Fruit fly (Drosophila melanogaster) whole organism, embryonic: ENCODE results near the gene CG31358.

Experiments used
- Abd-B ChIP-seq: fragments of 200-800 bp; sonication (Bioruptor generic); optimal IDR thresholded peaks from 2 replicates; lab custom pipeline; 2018; ENCODE audit warnings: missing biosample characterization, mild to moderate bottlenecking, missing genetic modification characterization, moderate library complexity
- Atf-2 ChIP-seq: fragments of 200-800 bp; sonication (Bioruptor generic); optimal IDR thresholded peaks from 2 replicates; lab custom pipeline; 2016; ENCODE audit warnings: missing biosample characterization, missing genetic modification characterization
- Atf6 ChIP-seq: fragments of 200-800 bp; sonication (Bioruptor generic); IDR thresholded peaks from 2 replicates; pipeline ENCODE4 v1.3.6; 2022; ENCODE audit warnings: missing biosample characterization, missing genetic modification characterization
- BtbVII ChIP-seq: fragments of 200-800 bp; sonication (Bioruptor generic); optimal IDR thresholded peaks from 3 replicates; lab custom pipeline; 2017; ENCODE audit warnings: missing biosample characterization, mild to moderate bottlenecking, missing genetic modification characterization
- C15 ChIP-seq: fragments of 200-800 bp; sonication (Bioruptor generic); IDR thresholded peaks from 3 replicates; pipeline ENCODE4 v1.3.6; 2022; ENCODE audit warnings: missing biosample characterization, missing genetic modification characterization
- CG10209 ChIP-seq: fragments of 200-800 bp; sonication (Bioruptor generic); optimal IDR thresholded peaks from 3 replicates; lab custom pipeline; 2017; ENCODE audit warnings: missing biosample characterization, mild to moderate bottlenecking, missing genetic modification characterization, missing genetic modification reagents
- CG10321 ChIP-seq: fragments of 200-800 bp; sonication (Bioruptor generic); IDR thresholded peaks from 2 replicates; pipeline ENCODE4 v1.3.6; 2022; ENCODE audit warnings: missing biosample characterization, missing genetic modification characterization
- CG11093 ChIP-seq: fragments of 200-800 bp; sonication (Bioruptor generic); IDR thresholded peaks from 3 replicates; pipeline ENCODE4 v1.3.6; 2022; ENCODE audit warnings: missing biosample characterization, missing genetic modification characterization
- CG11696 ChIP-seq: fragments of 200-800 bp; sonication (Bioruptor generic); IDR thresholded peaks from 2 replicates; pipeline ENCODE4 v1.3.6; 2022; ENCODE audit warnings: missing biosample characterization, missing genetic modification characterization
- CG12104 ChIP-seq: fragments of 200-800 bp; sonication (Bioruptor generic); optimal IDR thresholded peaks from 3 replicates; lab custom pipeline; 2016; ENCODE audit warnings: missing biosample characterization, missing genetic modification characterization
- CG15269 ChIP-seq: fragments of 200-800 bp; sonication (Bioruptor generic); optimal IDR thresholded peaks from 2 replicates; lab custom pipeline; 2018; ENCODE audit warnings: missing biosample characterization, mild to moderate bottlenecking, missing genetic modification characterization, moderate library complexity
- CG15696 ChIP-seq: fragments of 200-800 bp; sonication (Bioruptor generic); optimal IDR thresholded peaks from 2 replicates; lab custom pipeline; 2019; ENCODE audit warnings: missing biosample characterization, mild to moderate bottlenecking, missing genetic modification characterization, moderate library complexity
- CG18619 ChIP-seq: fragments of 200-800 bp; sonication (Bioruptor generic); optimal IDR thresholded peaks from 3 replicates; lab custom pipeline; 2017; ENCODE audit warnings: missing biosample characterization, mild to moderate bottlenecking, missing genetic modification characterization
- CG30403 ChIP-seq: fragments of 200-800 bp; sonication (Bioruptor generic); optimal IDR thresholded peaks from 3 replicates; lab custom pipeline; 2016; ENCODE audit warnings: missing biosample characterization, missing genetic modification characterization
- CG30431 ChIP-seq: fragments of 200-800 bp; sonication (Bioruptor generic); optimal IDR thresholded peaks from 2 replicates; lab custom pipeline; 2017; ENCODE audit warnings: missing biosample characterization, missing genetic modification characterization
- CG31365 ChIP-seq: fragments of 200-800 bp; sonication (Bioruptor generic); optimal IDR thresholded peaks from 2 replicates; lab custom pipeline; 2018; ENCODE audit warnings: missing biosample characterization, mild to moderate bottlenecking, missing genetic modification characterization
- CG32767 ChIP-seq: fragments of 200-800 bp; sonication (Bioruptor generic); IDR thresholded peaks from 2 replicates; pipeline ENCODE4 v1.3.6; 2022; ENCODE audit warnings: missing biosample characterization, missing genetic modification characterization
- CG43689 ChIP-seq: fragments of 200-800 bp; sonication (Bioruptor generic); IDR thresholded peaks from 2 replicates; pipeline ENCODE4 v1.3.6; 2022; ENCODE audit warnings: missing biosample characterization, missing genetic modification characterization
- CG5245 ChIP-seq: fragments of 200-800 bp; sonication (Bioruptor generic); optimal IDR thresholded peaks from 3 replicates; lab custom pipeline; 2016; ENCODE audit warnings: missing biosample characterization, missing genetic modification characterization
- CG6254 ChIP-seq: fragments of 200-800 bp; sonication (Bioruptor generic); optimal IDR thresholded peaks from 3 replicates; lab custom pipeline; 2017; ENCODE audit warnings: mild to moderate bottlenecking, missing biosample characterization, missing genetic modification reagents, missing genetic modification characterization
- CG6272 ChIP-seq: fragments of 200-800 bp; sonication (Bioruptor generic); IDR thresholded peaks from 2 replicates; pipeline ENCODE4 v1.3.6; 2022; ENCODE audit warnings: missing biosample characterization, missing genetic modification characterization
- CG6654 ChIP-seq: fragments of 200-800 bp; sonication (Bioruptor generic); optimal IDR thresholded peaks from 2 replicates; lab custom pipeline; 2017; ENCODE audit warnings: missing biosample characterization, mild to moderate bottlenecking, missing genetic modification characterization
- CG8290 ChIP-seq, 3 experiments: fragments of 200-800 bp; sonication (Bioruptor generic); optimal IDR thresholded peaks; 2 replicates each; lab custom pipeline; 2016 to 2019; ENCODE audit warnings: missing biosample characterization in 3 of 3, missing genetic modification characterization in 3 of 3, mild to moderate bottlenecking in 2 of 3, moderate library complexity in 1 of 3
- CG9437 ChIP-seq: fragments of 200-800 bp; sonication (Bioruptor generic); optimal IDR thresholded peaks from 2 replicates; lab custom pipeline; 2018; ENCODE audit warnings: missing biosample characterization, mild to moderate bottlenecking, missing genetic modification characterization
- D ChIP-seq, 2 experiments: fragments of 200-800 bp in 1 of 2; fragments of >200 bp in 1 of 2; sonication (Bioruptor generic) in 1 of 2; optimal IDR thresholded peaks; 2 replicates in 1 of 2; 3 replicates in 1 of 2; lab custom pipeline; 2017; ENCODE audit warnings: mild to moderate bottlenecking in 1 of 2, missing biosample characterization in 1 of 2, missing genetic modification characterization in 1 of 2, missing genetic modification reagents in 1 of 2
- Fer3 ChIP-seq: fragments of 200-800 bp; sonication (Bioruptor generic); optimal IDR thresholded peaks from 2 replicates; lab custom pipeline; 2018; ENCODE audit warnings: missing biosample characterization, mild to moderate bottlenecking, missing genetic modification characterization, moderate library complexity
- HHEX ChIP-seq: fragments of 200-800 bp; sonication (Bioruptor generic); optimal IDR thresholded peaks from 3 replicates; lab custom pipeline; 2017; ENCODE audit warnings: missing biosample characterization, mild to moderate bottlenecking, missing genetic modification characterization, missing genetic modification reagents
- MBD-R2 ChIP-seq: fragments of 200-800 bp; sonication (Bioruptor generic); IDR thresholded peaks from 2 replicates; pipeline ENCODE4 v1.3.6; 2022; ENCODE audit warnings: missing biosample characterization, missing genetic modification characterization
- Six4 ChIP-seq: fragments of 200-800 bp; sonication (Bioruptor generic); optimal IDR thresholded peaks from 2 replicates; lab custom pipeline; 2016; ENCODE audit warnings: missing biosample characterization, missing genetic modification characterization
- ap ChIP-seq: fragments of 200-800 bp; sonication (Bioruptor generic); IDR thresholded peaks from 2 replicates; pipeline ENCODE4 v1.3.6; 2022; ENCODE audit warnings: missing biosample characterization, missing genetic modification characterization
- ara ChIP-seq: fragments of 200-800 bp; sonication (Bioruptor generic); IDR thresholded peaks from 2 replicates; pipeline ENCODE4 v1.3.6; 2022; ENCODE audit warnings: missing biosample characterization, missing genetic modification characterization
- crp ChIP-seq, 2 experiments: fragments of 200-800 bp; sonication (Bioruptor generic); optimal IDR thresholded peaks; 2 replicates in 1 of 2; 3 replicates in 1 of 2; lab custom pipeline; 2017; ENCODE audit warnings: missing biosample characterization in 2 of 2, missing genetic modification characterization in 2 of 2, mild to moderate bottlenecking in 1 of 2, moderate library complexity in 1 of 2
- dati ChIP-seq: fragments of 200-800 bp; sonication (Bioruptor generic); IDR thresholded peaks from 2 replicates; pipeline ENCODE4 v1.3.6; 2022; ENCODE audit warnings: missing biosample characterization, missing genetic modification characterization
- dpn ChIP-seq, 2 experiments: fragments of 200-800 bp; sonication (Bioruptor generic); optimal IDR thresholded peaks; 3 replicates each; lab custom pipeline; 2016; ENCODE audit warnings: missing biosample characterization in 2 of 2, missing genetic modification characterization in 2 of 2
- fd3F ChIP-seq: fragments of 200-800 bp; sonication (Bioruptor generic); optimal IDR thresholded peaks from 2 replicates; lab custom pipeline; 2018; ENCODE audit warnings: missing biosample characterization, mild to moderate bottlenecking, missing genetic modification characterization, moderate library complexity
- fd64A ChIP-seq: fragments of 200-800 bp; sonication (Bioruptor generic); optimal IDR thresholded peaks from 3 replicates; lab custom pipeline; 2018; ENCODE audit warnings: missing biosample characterization, mild to moderate bottlenecking, missing genetic modification characterization
- gfzf ChIP-seq: fragments of 200-800 bp; sonication (Bioruptor generic); optimal IDR thresholded peaks from 2 replicates; lab custom pipeline; 2016; ENCODE audit warnings: missing biosample characterization, mild to moderate bottlenecking, missing genetic modification characterization, moderate library complexity
- ind ChIP-seq: fragments of 200-800 bp; sonication (Bioruptor generic); optimal IDR thresholded peaks from 3 replicates; lab custom pipeline; 2016; ENCODE audit warnings: missing biosample characterization, missing genetic modification characterization
- jing ChIP-seq: fragments of 200-800 bp; sonication (Bioruptor generic); optimal IDR thresholded peaks from 2 replicates; lab custom pipeline; 2018; ENCODE audit warnings: missing biosample characterization, mild to moderate bottlenecking, missing genetic modification characterization
- kay ChIP-seq: fragments of 200-800 bp; sonication (Bioruptor generic); optimal IDR thresholded peaks from 2 replicates; lab custom pipeline; 2016; ENCODE audit warnings: missing biosample characterization, missing genetic modification characterization
- nau ChIP-seq: fragments of 200-800 bp; sonication (Bioruptor generic); optimal IDR thresholded peaks from 3 replicates; lab custom pipeline; 2017; ENCODE audit warnings: missing biosample characterization, mild to moderate bottlenecking, missing genetic modification characterization, missing genetic modification reagents
- nmo ChIP-seq: fragments of 200-800 bp; sonication (Bioruptor generic); optimal IDR thresholded peaks from 2 replicates; lab custom pipeline; 2018; ENCODE audit warnings: missing biosample characterization, mild to moderate bottlenecking, missing genetic modification characterization, moderate library complexity
- otp ChIP-seq: fragments of 200-800 bp; sonication (Bioruptor generic); IDR thresholded peaks from 3 replicates; pipeline ENCODE4, ENCODE4 v1.3.6; 2022; ENCODE audit warnings: missing biosample characterization, missing genetic modification characterization
- p53 ChIP-seq: fragments of 200-800 bp; sonication (Bioruptor generic); optimal IDR thresholded peaks from 2 replicates; lab custom pipeline; 2016; ENCODE audit warnings: missing biosample characterization, missing genetic modification characterization
- row ChIP-seq: fragments of 200-800 bp; sonication (Bioruptor generic); IDR thresholded peaks from 3 replicates; pipeline ENCODE4 v1.3.6; 2022; ENCODE audit warnings: missing biosample characterization, missing genetic modification characterization
- schlank ChIP-seq: fragments of 200-800 bp; sonication (Bioruptor generic); optimal IDR thresholded peaks from 2 replicates; lab custom pipeline; 2018; ENCODE audit warnings: missing biosample characterization, mild to moderate bottlenecking, missing genetic modification characterization
- slbo ChIP-seq: fragments of 200-800 bp; sonication (Bioruptor generic); IDR thresholded peaks from 2 replicates; pipeline ENCODE4 v1.3.6; 2022; ENCODE audit warnings: missing biosample characterization, missing genetic modification characterization
- sr ChIP-seq: fragments of 200-800 bp; sonication (Bioruptor generic); IDR thresholded peaks from 3 replicates; pipeline ENCODE4 v1.3.6; 2022; ENCODE audit warnings: missing biosample characterization, missing genetic modification characterization
- ssp ChIP-seq: fragments of 200-800 bp; sonication (Bioruptor generic); IDR thresholded peaks from 2 replicates; pipeline ENCODE4 v1.3.6; 2022; ENCODE audit warnings: missing biosample characterization, missing genetic modification characterization

CG31358 gene

DNA sequence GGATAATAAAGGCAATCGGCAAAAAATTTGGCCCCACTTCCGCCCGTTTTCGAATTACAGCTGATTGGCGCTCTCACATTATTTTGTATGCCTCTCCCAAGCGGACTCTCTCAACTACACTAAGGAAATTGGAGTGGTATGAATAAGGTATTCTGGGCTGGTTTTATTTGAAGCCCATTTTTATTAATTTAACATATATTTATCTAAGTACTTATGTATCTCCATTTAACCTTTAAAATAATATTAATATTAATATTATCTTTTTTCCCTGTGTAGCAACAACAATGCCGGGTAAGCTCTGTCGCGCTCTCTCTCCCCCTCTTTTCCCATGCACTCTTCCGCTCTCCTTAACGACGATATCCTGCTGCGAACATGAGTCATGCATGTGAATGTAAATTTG lies 47.4 kb upstream of the CG31358 start (continued):
- TF ChIP-seq BtbVII (GFP tag; lab: Kevin White, UChicago) (peak; percentile 68), CG10209 (GFP tag; lab: Kevin White, UChicago) (peak; percentile 65), CG11093 (GFP tag; lab: Robert Waterston, UW) (peak; percentile 46; the same call in 1 of the 3 replicates), Atf6 (GFP tag; lab: Robert Waterston, UW) (peak; percentile 82), jing (GFP tag; lab: Kevin White, UChicago) (peak; percentile 12), schlank (tag; lab: Kevin White, UChicago) (peak; percentile 39), CG9437 (GFP tag; lab: Kevin White, UChicago) (peak; percentile 41), CG5245 (GFP tag; lab: Kevin White, UChicago) (peak; percentile 18), C15 (peak; percentile 62; the same call in 1 of the 3 replicates), Fer3 (tag; lab: Kevin White, UChicago) (peak; percentile 77), CG8290 (GFP tag; optimal IDR thresholded peaks at IDR 0.05; lab: Kevin White, UChicago) (no peak), CG8290 (tag; optimal IDR thresholded peaks at IDR 0.05; lab: Kevin White, UChicago) (no peak), HHEX (peak; percentile 79), p53 (GFP tag; lab: Kevin White, UChicago) (no peak), CG6272 (peak; percentile 69), nau (peak; percentile 36), kay (GFP tag; lab: Kevin White, UChicago) (peak; percentile 36), sr (GFP tag; lab: Robert Waterston, UW) (no peak), dpn (GFP tag; optimal IDR thresholded peaks at IDR 0.05; lab: Kevin White, UChicago) (peak in 1 of 2 experiments; percentile 71), D (optimal IDR thresholded peaks at IDR 0.05; lab: Kevin White, UChicago) (no peak), D (GFP tag; optimal IDR thresholded peaks at IDR 0.05; lab: Kevin White, UChicago) (no peak), nmo (GFP tag; lab: Kevin White, UChicago) (peak; percentile 71), ssp (GFP tag; lab: Robert Waterston, UW) (peak; percentile 64), CG32767 (GFP tag; lab: Robert Waterston, UW) (peak; percentile 40; the same call in 1 of the 2 replicates), fd3F (GFP tag; lab: Kevin White, UChicago) (peak; percentile 60), CG30431 (peak; percentile 15), ara (GFP tag; lab: Robert Waterston, UW) (peak; percentile 69; the same call in 1 of the 2 replicates), fd64A (GFP tag; lab: Kevin White, UChicago) (peak; percentile 1), Six4 (peak; percentile 15), Atf-2 (GFP tag; lab: Kevin White, UChicago) (no peak), CG30403 (GFP tag; lab: Kevin White, UChicago) (peak; percentile 52), MBD-R2 (GFP tag; lab: Robert Waterston, UW) (peak; percentile 43; the same call in 1 of the 2 replicates), Abd-B (GFP tag; lab: Kevin White, UChicago) (peak; percentile 52), slbo (peak; percentile 89), ind (GFP tag; lab: Kevin White, UChicago) (peak; percentile 72), ap (peak; percentile 68), CG10321 (GFP tag; lab: Robert Waterston, UW) (0 out of 2 replicates have a peak, but pooled peaks have one; percentile 20), CG15269 (tag; lab: Kevin White, UChicago) (peak; percentile 85), row (GFP tag; lab: Robert Waterston, UW) (peak; percentile 91), CG15696 (tag; lab: Kevin White, UChicago) (peak; percentile 35), CG12104 (GFP tag; lab: Kevin White, UChicago) (peak; percentile 45), CG6254 (GFP tag; lab: Kevin White, UChicago) (peak; percentile 32), CG11696 (GFP tag; lab: Robert Waterston, UW) (peak; percentile 58), gfzf (GFP tag; lab: Kevin White, UChicago) (no peak), CG31365 (no peak), CG18619 (GFP tag; lab: Kevin White, UChicago) (peak; percentile 59), CG6654 (GFP tag; lab: Kevin White, UChicago) (peak; percentile 25), CG43689 (peak; percentile 59; the same call in 1 of the 2 replicates), otp (GFP tag; lab: Robert Waterston, UW) (peak; percentile 69; the same call in 2 of the 3 replicates), crp (GFP tag; optimal IDR thresholded peaks at IDR 0.05; lab: Kevin White, UChicago) (peak in 1 of 2 experiments; percentile 12), dati (GFP tag; lab: Robert Waterston, UW) (peak; percentile 57; the same call in 1 of the 2 replicates)
